Fruit fly (Drosophila melanogaster): ENCODE measurements around the gene fend.

fend gene

DNA sequence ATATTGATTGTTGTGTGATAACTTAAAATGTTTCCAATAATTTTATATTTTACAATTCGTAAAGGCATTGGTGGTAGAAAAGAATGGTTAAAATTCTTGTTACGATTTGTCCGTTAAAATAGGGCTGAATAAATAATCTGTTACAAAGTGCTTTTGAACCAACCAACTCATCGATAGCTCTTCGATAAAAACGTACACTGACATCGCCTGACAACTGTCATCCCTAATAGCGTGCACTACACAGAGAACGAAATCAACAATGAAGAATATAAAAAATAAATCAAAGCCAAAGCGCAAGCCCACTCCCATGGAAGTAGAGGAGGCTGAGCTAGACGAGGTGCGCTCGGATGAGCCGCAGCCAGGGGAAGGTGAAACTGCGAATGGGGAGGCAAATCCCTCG, 49.2 kb downstream of the fend start, which contains the start of gene CG32708:
Gene CG32708, plus strand, starts transcription at position 207 of the 400 bp plus-strand sequence.
- TF ChIP-seq EcR (GFP tag; optimal IDR thresholded peaks at IDR 0.05): no peak
- TF ChIP-seq psq (optimal IDR thresholded peaks at IDR 0.05): no peak
- TF ChIP-seq CG8478 (optimal IDR thresholded peaks at IDR 0.05): no peak
- no peak for TF ChIP-seq usp (GFP tag; optimal IDR thresholded peaks at IDR 0.05)
- no peak for TF ChIP-seq pan (optimal IDR thresholded peaks at IDR 0.05)
- TF ChIP-seq Dll (optimal IDR thresholded peaks at IDR 0.05): no peak

DNA sequence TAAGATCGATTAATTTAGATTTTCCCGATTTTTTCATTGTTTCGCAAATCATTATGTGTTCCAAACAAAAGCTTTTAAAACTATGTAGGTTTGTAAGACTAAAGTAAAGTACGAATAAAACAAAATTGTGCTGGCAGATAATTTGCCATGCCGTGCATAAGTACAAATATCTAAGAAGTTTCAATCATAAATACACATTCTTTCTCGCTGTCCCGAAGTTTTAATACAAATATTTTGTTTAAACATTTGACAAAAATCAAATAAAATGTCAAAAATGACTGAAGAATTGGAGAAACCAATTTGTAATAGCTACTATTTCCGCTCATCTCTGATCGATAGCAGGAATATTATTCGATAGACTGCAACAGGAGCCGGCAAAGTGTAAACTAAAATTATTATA, 52.3 kb downstream of the fend start, which contains the start of gene APC4:
Gene APC4, plus strand, starts transcription at position 332 of the 400 bp plus-strand sequence.
- TF ChIP-seq Dll (optimal IDR thresholded peaks at IDR 0.05) (no peak), EcR (GFP tag; optimal IDR thresholded peaks at IDR 0.05) (no peak), pan (optimal IDR thresholded peaks at IDR 0.05) (no peak), psq (optimal IDR thresholded peaks at IDR 0.05) (no peak), CG8478 (optimal IDR thresholded peaks at IDR 0.05) (no peak), usp (GFP tag; optimal IDR thresholded peaks at IDR 0.05) (no peak)

DNA sequence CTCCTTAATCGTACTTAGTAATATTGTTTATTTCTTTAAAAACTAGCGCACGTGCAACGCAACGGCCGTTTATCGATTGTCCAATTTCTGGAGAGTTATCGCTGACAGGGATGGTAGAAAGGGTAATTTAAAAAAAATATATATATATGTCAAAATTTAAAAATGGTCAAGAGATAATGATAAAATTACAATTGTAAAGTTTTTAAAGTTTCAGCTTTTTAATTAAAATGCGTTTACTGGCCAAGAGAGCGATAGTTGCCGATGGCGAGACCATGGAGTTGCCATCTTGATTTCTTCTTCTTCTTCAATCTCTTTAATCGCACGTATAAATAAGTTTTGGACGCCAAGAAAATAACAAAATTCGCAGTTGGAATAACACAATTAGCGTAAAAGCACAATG, 53.9 kb downstream of the fend start, which contains the start of the genes CG7246 and HP1b:
Gene CG7246, minus strand, starts transcription at position 96 of the 400 bp plus-strand sequence.
Gene HP1b, plus strand, starts transcription at position 102 of the 400 bp plus-strand sequence.
- TF ChIP-seq Dll (optimal IDR thresholded peaks at IDR 0.05) (no peak), usp (GFP tag; optimal IDR thresholded peaks at IDR 0.05) (no peak), pan (optimal IDR thresholded peaks at IDR 0.05) (no peak), EcR (GFP tag; optimal IDR thresholded peaks at IDR 0.05) (no peak), psq (optimal IDR thresholded peaks at IDR 0.05) (no peak), CG8478 (optimal IDR thresholded peaks at IDR 0.05) (no peak)

DNA sequence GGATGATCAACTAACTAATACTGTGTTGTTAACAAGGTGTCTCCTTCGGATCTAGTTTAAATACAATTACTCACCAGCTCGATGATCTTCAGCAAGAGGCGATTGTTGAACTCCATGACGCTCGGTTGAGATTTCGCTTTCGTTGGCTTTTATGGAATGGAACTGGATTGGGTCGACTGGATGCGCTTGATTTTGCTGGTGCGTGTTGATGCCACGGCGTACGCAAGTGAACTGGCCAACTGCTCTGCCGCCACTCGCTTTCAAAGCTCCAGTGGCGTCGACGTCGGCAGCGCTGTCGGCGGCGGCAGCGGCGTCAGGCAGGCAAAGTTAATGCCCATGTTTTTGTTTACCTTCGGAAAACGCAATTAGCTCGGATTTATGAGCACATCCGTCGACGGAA, 56.6 kb downstream of the fend start, which contains the start of gene CG44325:
Gene CG44325, minus strand, starts transcription at position 237 of the 400 bp plus-strand sequence.
- no peak for TF ChIP-seq EcR (GFP tag; optimal IDR thresholded peaks at IDR 0.05)
- no peak for TF ChIP-seq pan (optimal IDR thresholded peaks at IDR 0.05)
- TF ChIP-seq Dll (optimal IDR thresholded peaks at IDR 0.05): no peak
- no peak for TF ChIP-seq usp (GFP tag; optimal IDR thresholded peaks at IDR 0.05)
- TF ChIP-seq CG8478 (optimal IDR thresholded peaks at IDR 0.05): no peak

dm6 chrX:9077558-9077957, 57.3 kb downstream of the fend start:
- no peak for TF ChIP-seq pan (optimal IDR thresholded peaks at IDR 0.05)

DNA sequence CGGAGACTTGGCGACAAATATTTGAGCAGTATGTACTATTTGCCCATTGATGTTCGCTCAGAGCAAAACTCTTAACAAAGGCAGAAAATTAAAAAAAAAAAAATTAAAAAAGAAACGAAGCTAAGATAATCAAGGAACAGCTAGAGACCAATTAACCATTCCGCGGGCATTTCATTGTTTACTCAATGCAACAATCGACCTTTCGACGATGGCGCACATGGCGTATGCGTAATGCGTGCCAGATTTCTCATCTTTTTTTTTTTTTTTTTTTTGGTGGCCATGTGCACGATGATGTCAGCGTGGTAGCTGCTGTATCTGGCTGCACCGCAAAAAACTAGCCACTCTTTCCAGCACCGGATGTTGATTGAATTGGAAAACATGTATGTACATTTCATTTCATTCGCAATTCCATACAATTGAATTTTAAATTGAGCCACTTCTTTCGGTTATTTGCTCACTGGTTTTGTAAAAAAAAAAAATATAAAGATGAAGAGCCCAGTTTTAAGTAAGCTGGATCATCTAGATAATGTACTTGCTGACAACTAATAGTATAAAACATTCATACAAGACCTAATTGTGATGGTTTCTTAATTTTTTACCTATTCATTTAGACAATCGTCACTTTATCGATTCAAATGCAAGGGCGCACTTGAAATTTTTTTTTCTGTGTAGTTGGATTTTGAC, 59.1 kb downstream of the fend start:
- TF ChIP-seq usp (GFP tag; optimal IDR thresholded peaks at IDR 0.05) (no peak), Dll (optimal IDR thresholded peaks at IDR 0.05) (no peak), EcR (GFP tag; optimal IDR thresholded peaks at IDR 0.05) (no peak), pan (optimal IDR thresholded peaks at IDR 0.05) (no peak), CG8478 (optimal IDR thresholded peaks at IDR 0.05) (no peak), psq (optimal IDR thresholded peaks at IDR 0.05) (no peak)

DNA sequence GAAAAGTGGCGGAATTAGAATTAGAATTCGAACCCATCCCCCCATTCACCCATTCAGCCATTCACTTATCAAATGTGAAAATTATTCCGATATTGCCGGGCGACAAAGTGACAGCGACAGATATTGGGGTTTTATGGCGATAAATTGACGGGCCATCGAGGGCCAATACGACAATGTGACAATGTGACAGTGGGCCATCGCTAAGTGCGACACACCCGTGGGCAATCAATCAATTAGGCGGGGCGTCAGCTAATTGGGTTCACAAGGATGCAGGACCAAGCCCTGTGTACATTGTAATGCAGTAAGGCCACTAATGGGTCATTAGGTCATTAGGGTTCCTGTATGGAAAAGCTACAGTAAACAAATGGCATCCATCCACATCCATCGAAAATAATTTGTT, 60.9 kb downstream of the fend start:
- no peak for TF ChIP-seq pan (optimal IDR thresholded peaks at IDR 0.05)
- TF ChIP-seq EcR (GFP tag; optimal IDR thresholded peaks at IDR 0.05): no peak
- no peak for TF ChIP-seq usp (GFP tag; optimal IDR thresholded peaks at IDR 0.05)
- TF ChIP-seq psq (optimal IDR thresholded peaks at IDR 0.05): no peak
- TF ChIP-seq CG8478 (optimal IDR thresholded peaks at IDR 0.05): no peak
- TF ChIP-seq Dll (optimal IDR thresholded peaks at IDR 0.05): no peak

Measured in whole organism.